Worm (Caenorhabditis elegans) whole organism, L4 larva: ENCODE results near the gene Y37D8A.3.
A peak's percentile ranks its signal among the peaks of the same experiment; 100 is the strongest.

ENCODE experiments used
- F26F4.8 ChIP-seq: fragments of 200-800 bp; sonication (Bioruptor generic); conservative IDR thresholded peaks from 2 replicates; pipeline ENCODE4 v1.3.6; 2022; ENCODE audit warnings: missing genetic modification characterization, missing compliant biosample characterization
- R02D3.7 ChIP-seq: fragments of 150-350 bp; sonication (generic microtip); optimal IDR thresholded peaks from 3 replicates; lab custom pipeline; 2014; ENCODE audit warnings: missing biosample characterization, missing genetic modification characterization
- T20F7.1 ChIP-seq: fragments of 200-800 bp; sonication (Bioruptor generic); optimal IDR thresholded peaks from 2 replicates; lab custom pipeline; 2018; ENCODE audit warnings: mild to moderate bottlenecking, missing genetic modification characterization, missing compliant biosample characterization
- Y105C5A.15 ChIP-seq: fragments of 200-800 bp; sonication (Bioruptor generic); IDR thresholded peaks from 2 replicates; pipeline ENCODE4 v1.3.6; 2022; ENCODE audit warnings: missing genetic modification characterization, missing compliant biosample characterization
- Y5F2A.4 ChIP-seq: fragments of 200-800 bp; sonication (Bioruptor generic); optimal IDR thresholded peaks from 2 replicates; lab custom pipeline; 2018; ENCODE audit warnings: mild to moderate bottlenecking, missing genetic modification characterization, missing compliant biosample characterization
- ZK546.5 ChIP-seq, 2 experiments: sonication (generic microtip); optimal IDR thresholded peaks; 2 replicates each; lab custom pipeline; 2017; ENCODE audit warnings: missing biosample characterization in 2 of 2, missing genetic modification characterization in 2 of 2
- ceh-44 ChIP-seq: fragments of 200-800 bp; sonication (Bioruptor generic); IDR thresholded peaks from 2 replicates; pipeline ENCODE4 v1.3.6; 2022; ENCODE audit warnings: missing genetic modification reagents, missing genetic modification characterization, missing compliant biosample characterization
- ces-1 ChIP-seq: fragments of 150-350 bp; sonication (generic microtip); optimal IDR thresholded peaks from 4 replicates; lab custom pipeline; 2014; ENCODE audit warnings: missing biosample characterization, missing genetic modification reagents, missing genetic modification characterization
- cey-2 ChIP-seq: sonication (generic microtip); optimal IDR thresholded peaks from 3 replicates; lab custom pipeline; 2017; ENCODE audit warnings: missing genetic modification characterization, mild to moderate bottlenecking, missing compliant biosample characterization, antibody characterized with exemption, borderline replicate concordance; ENCODE audit not compliant: insufficient read depth
- ctbp-1 ChIP-seq: fragments of 200-800 bp; sonication (Bioruptor generic); IDR thresholded peaks from 2 replicates; pipeline ENCODE4 v1.3.6; 2022; ENCODE audit warnings: missing genetic modification reagents, missing genetic modification characterization, missing compliant biosample characterization
- daf-19 ChIP-seq: fragments of 200-800 bp; sonication (Bioruptor generic); conservative IDR thresholded peaks from 2 replicates; pipeline ENCODE4 v1.3.6; 2022; ENCODE audit warnings: missing genetic modification characterization, missing compliant biosample characterization
- dmd-9 ChIP-seq: fragments of 200-800 bp; sonication (Bioruptor generic); IDR thresholded peaks from 2 replicates; pipeline ENCODE4 v1.3.6; 2022; ENCODE audit warnings: missing genetic modification reagents, missing genetic modification characterization, missing compliant biosample characterization
- dve-1 ChIP-seq: sonication (generic microtip); optimal IDR thresholded peaks from 2 replicates; lab custom pipeline; 2017; ENCODE audit warnings: antibody characterized with exemption, mild to moderate bottlenecking, missing genetic modification characterization, missing compliant biosample characterization; ENCODE audit not compliant: insufficient read depth
- fos-1 ChIP-seq: fragments of 150-350 bp; optimal IDR thresholded peaks from 2 replicates; lab custom pipeline; 2014; ENCODE audit warnings: missing biosample characterization, missing genetic modification characterization
- gei-8 ChIP-seq: fragments of 200-800 bp; sonication (Bioruptor generic); optimal IDR thresholded peaks from 2 replicates; lab custom pipeline; 2018; ENCODE audit warnings: mild to moderate bottlenecking, missing genetic modification characterization, missing compliant biosample characterization
- hif-1 ChIP-seq, 2 experiments: sonication (generic microtip); optimal IDR thresholded peaks; 2 replicates each; lab custom pipeline; 2016 to 2017; ENCODE audit warnings: missing compliant biosample characterization in 2 of 2, missing genetic modification characterization in 2 of 2, missing genetic modification reagents in 2 of 2, missing genotype in 2 of 2, mild to moderate bottlenecking in 1 of 2
- hlh-30 ChIP-seq: sonication (generic microtip); optimal IDR thresholded peaks from 2 replicates; lab custom pipeline; 2017; ENCODE audit warnings: antibody characterized with exemption, mild to moderate bottlenecking, missing genetic modification characterization, missing compliant biosample characterization; ENCODE audit not compliant: insufficient read depth
- hmg-1.1 ChIP-seq: fragments of 200-800 bp; sonication (Bioruptor generic); IDR thresholded peaks from 2 replicates; pipeline ENCODE4 v1.3.6; 2022; ENCODE audit warnings: missing genetic modification reagents, missing genetic modification characterization, missing compliant biosample characterization
- lin-13 ChIP-seq: fragments of 150-350 bp; optimal IDR thresholded peaks from 2 replicates; lab custom pipeline; 2014; ENCODE audit warnings: missing biosample characterization, missing genetic modification reagents, missing genetic modification characterization
- lin-39 ChIP-seq: fragments of 150-350 bp; optimal IDR thresholded peaks from 2 replicates; lab custom pipeline; 2014; ENCODE audit warnings: missing biosample characterization, missing genetic modification reagents, missing genetic modification characterization
- lsy-2 ChIP-seq, 2 experiments: fragments of 150-350 bp in 1 of 2; sonication (generic microtip) in 1 of 2; optimal IDR thresholded peaks; 2 replicates each; lab custom pipeline; 2014 to 2017; ENCODE audit warnings: missing biosample characterization in 2 of 2, missing genetic modification characterization in 2 of 2
- madf-9 ChIP-seq: fragments of 200-800 bp; sonication (Bioruptor generic); conservative IDR thresholded peaks from 2 replicates; pipeline ENCODE4 v1.3.6; 2022; ENCODE audit warnings: missing genetic modification reagents, missing genetic modification characterization, missing compliant biosample characterization
- mdl-1 ChIP-seq, 2 experiments: fragments of 150-350 bp in 1 of 2; sonication (generic microtip) in 1 of 2; optimal IDR thresholded peaks; 2 replicates each; lab custom pipeline; 2014 to 2017; ENCODE audit warnings: missing biosample characterization in 2 of 2, missing genetic modification characterization in 2 of 2
- mdt-29 ChIP-seq: fragments of 200-800 bp; sonication (Bioruptor generic); IDR thresholded peaks from 2 replicates; pipeline ENCODE4 v1.3.6; 2022; ENCODE audit warnings: missing genetic modification reagents, missing genetic modification characterization, missing compliant biosample characterization
- mep-1 ChIP-seq: fragments of 150-350 bp; sonication (generic microtip); optimal IDR thresholded peaks from 3 replicates; lab custom pipeline; 2014; ENCODE audit warnings: missing biosample characterization, missing genetic modification characterization
- mes-2 ChIP-seq: sonication (generic microtip); optimal IDR thresholded peaks from 2 replicates; lab custom pipeline; 2016; ENCODE audit warnings: missing genotype, mild to moderate bottlenecking, missing genetic modification characterization, missing compliant biosample characterization; ENCODE audit not compliant: poor library complexity, severe bottlenecking
- mxl-3 ChIP-seq: fragments of 200-800 bp; sonication (Bioruptor generic); optimal IDR thresholded peaks from 2 replicates; lab custom pipeline; 2018; ENCODE audit warnings: mild to moderate bottlenecking, missing genetic modification characterization, missing compliant biosample characterization
- nhr-10 ChIP-seq: fragments of 150-350 bp; optimal IDR thresholded peaks from 2 replicates; lab custom pipeline; 2014; ENCODE audit warnings: missing biosample characterization, missing genetic modification characterization
- nhr-102 ChIP-seq: sonication (generic microtip); optimal IDR thresholded peaks from 2 replicates; lab custom pipeline; 2016; ENCODE audit warnings: mild to moderate bottlenecking, missing genetic modification characterization, moderate library complexity, missing compliant biosample characterization
- nhr-237 ChIP-seq: sonication (generic microtip); optimal IDR thresholded peaks from 2 replicates; lab custom pipeline; 2017; ENCODE audit warnings: missing biosample characterization, missing genetic modification characterization
- nhr-25 ChIP-seq: sonication (generic microtip); optimal IDR thresholded peaks from 2 replicates; lab custom pipeline; 2017; ENCODE audit warnings: missing genetic modification characterization, mild to moderate bottlenecking, missing compliant biosample characterization, antibody characterized with exemption, moderate library complexity, borderline replicate concordance; ENCODE audit not compliant: insufficient read depth
- nhr-28 ChIP-seq: fragments of 150-350 bp; optimal IDR thresholded peaks from 2 replicates; lab custom pipeline; 2014; ENCODE audit warnings: missing biosample characterization, missing genetic modification characterization
- nhr-48 ChIP-seq: sonication (generic microtip); optimal IDR thresholded peaks from 2 replicates; lab custom pipeline; 2016; ENCODE audit warnings: mild to moderate bottlenecking, missing genetic modification characterization, missing compliant biosample characterization
- nhr-77 ChIP-seq: fragments of 150-350 bp; optimal IDR thresholded peaks from 2 replicates; lab custom pipeline; 2014; ENCODE audit warnings: missing biosample characterization, missing genetic modification characterization
- pha-4 ChIP-seq, 2 experiments: fragments of 150-350 bp in 1 of 2; fragments of 200-800 bp in 1 of 2; sonication (Bioruptor generic) in 1 of 2; IDR thresholded peaks in 1 of 2; optimal IDR thresholded peaks in 1 of 2; 2 replicates each; pipeline versions ENCODE4 v1.3.6 to Lab custom; 2014 to 2022; ENCODE audit warnings: missing genetic modification characterization in 2 of 2, missing genetic modification reagents in 2 of 2, missing biosample characterization in 1 of 2, missing compliant biosample characterization in 1 of 2
- pqm-1 ChIP-seq: sonication (generic microtip); optimal IDR thresholded peaks from 2 replicates; lab custom pipeline; 2017; ENCODE audit warnings: missing biosample characterization, missing genetic modification characterization
- rbr-2 ChIP-seq: sonication (generic microtip); optimal IDR thresholded peaks from 2 replicates; lab custom pipeline; 2016; ENCODE audit warnings: missing genotype, missing genetic modification characterization, missing compliant biosample characterization
- saeg-2 ChIP-seq: fragments of 200-800 bp; sonication (Bioruptor generic); IDR thresholded peaks from 2 replicates; pipeline ENCODE4 v1.3.6; 2022; ENCODE audit warnings: missing genetic modification reagents, missing genetic modification characterization, missing compliant biosample characterization
- snpc-4 ChIP-seq: fragments of 150-350 bp; optimal IDR thresholded peaks from 2 replicates; lab custom pipeline; 2014; ENCODE audit warnings: missing biosample characterization, missing genetic modification characterization
- spr-1 ChIP-seq: sonication (generic microtip); optimal IDR thresholded peaks from 2 replicates; lab custom pipeline; 2016; ENCODE audit warnings: mild to moderate bottlenecking, missing genetic modification characterization, missing compliant biosample characterization
- tag-97 ChIP-seq: fragments of 200-800 bp; sonication (Bioruptor generic); IDR thresholded peaks from 2 replicates; pipeline ENCODE4 v1.3.6; 2022; ENCODE audit warnings: missing genetic modification characterization, missing compliant biosample characterization
- tra-1 ChIP-seq: fragments of 200-800 bp; sonication (Bioruptor generic); IDR thresholded peaks from 2 replicates; pipeline ENCODE4 v1.3.6; 2022; ENCODE audit warnings: missing genetic modification reagents, missing genetic modification characterization, missing compliant biosample characterization
- unc-130 ChIP-seq: sonication (generic microtip); optimal IDR thresholded peaks from 2 replicates; lab custom pipeline; 2016; ENCODE audit warnings: missing genetic modification reagents, missing genetic modification characterization, missing compliant biosample characterization
- zip-2 ChIP-seq: fragments of 150-350 bp; optimal IDR thresholded peaks from 2 replicates; lab custom pipeline; 2014; ENCODE audit warnings: missing biosample characterization, missing genetic modification characterization
- ztf-11 ChIP-seq: fragments of 150-350 bp; optimal IDR thresholded peaks from 2 replicates; lab custom pipeline; 2014; ENCODE audit warnings: missing biosample characterization, missing genetic modification characterization

The Y37D8A.3 gene

DNA sequence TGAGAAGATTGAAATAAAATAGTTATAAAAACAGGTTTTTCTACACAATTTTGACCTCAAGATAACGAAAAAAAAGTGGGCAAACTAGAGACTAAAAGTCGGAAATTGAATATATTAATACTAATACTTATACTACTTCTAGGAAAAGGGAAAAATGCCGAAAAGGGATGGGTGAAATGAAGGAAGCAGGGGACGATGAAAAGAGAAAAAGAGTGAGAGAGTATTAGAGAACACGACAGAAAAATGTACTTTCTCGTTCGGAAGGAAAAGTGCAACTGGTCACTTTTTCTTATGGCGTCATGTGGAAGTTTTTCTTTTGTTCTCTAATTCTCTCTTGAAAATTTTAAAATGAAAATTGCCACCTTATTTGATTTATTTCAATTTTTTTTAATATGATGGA is 12.2 kb downstream of the Y37D8A.3 start (continued):
- no peak for TF ChIP-seq nhr-237 (tag; lab: Kevin White, UChicago)
- no peak for TF ChIP-seq zip-2
- TF ChIP-seq hif-1 (tag; optimal IDR thresholded peaks at IDR 0.05; lab: Kevin White, UChicago) = peak in 1 of 2 experiments; percentile 42
- TF ChIP-seq ctbp-1 (GFP tag; lab: Robert Waterston, UW) = peak; percentile 67; the same call in 1 of the 2 replicates
- peak; percentile 27 for TF ChIP-seq T20F7.1 (GFP tag; lab: Kevin White, UChicago)
- no peak for TF ChIP-seq unc-130 (GFP tag; lab: Kevin White, UChicago)
- TF ChIP-seq nhr-25 = peak; percentile 78
- peak; percentile 72 for TF ChIP-seq ces-1 (GFP tag; lab: Kevin White, UChicago)
- no peak for TF ChIP-seq daf-19
- no peak for TF ChIP-seq cey-2 (tag; lab: Kevin White, UChicago)
- peak; percentile 49 for TF ChIP-seq rbr-2
- TF ChIP-seq gei-8 (GFP tag; lab: Kevin White, UChicago) = no peak
- no peak for TF ChIP-seq ZK546.5 (tag; optimal IDR thresholded peaks at IDR 0.05; lab: Kevin White, UChicago)
- peak; percentile 30; the same call in 1 of the 2 replicates for TF ChIP-seq pha-4 (GFP tag; IDR thresholded peaks at IDR 0.05; lab: Robert Waterston, UW)
- TF ChIP-seq pha-4 (tag; optimal IDR thresholded peaks at IDR 0.05; lab: Kevin White, UChicago) = no peak
- TF ChIP-seq Y5F2A.4 (GFP tag; lab: Kevin White, UChicago) = no peak
- no peak for TF ChIP-seq Y105C5A.15 (GFP tag; lab: Robert Waterston, UW)
- peak; percentile 36 for TF ChIP-seq mxl-3 (GFP tag; lab: Kevin White, UChicago)
- TF ChIP-seq nhr-77 (tag; lab: Kevin White, UChicago) = peak; percentile 63
- no peak for TF ChIP-seq tag-97 (GFP tag; lab: Robert Waterston, UW)
- no peak for TF ChIP-seq hmg-1.1 (GFP tag; lab: Robert Waterston, UW)
- no peak for TF ChIP-seq snpc-4
- TF ChIP-seq mdt-29 (GFP tag; lab: Robert Waterston, UW) = no peak
- TF ChIP-seq nhr-48 (tag; lab: Kevin White, UChicago) = peak; percentile 83
- peak; percentile 40 to 82 for TF ChIP-seq lsy-2 (tag; optimal IDR thresholded peaks at IDR 0.05; lab: Kevin White, UChicago)
- peak; percentile 30 for TF ChIP-seq nhr-102 (tag; lab: Kevin White, UChicago)
- no peak for TF ChIP-seq F26F4.8
- TF ChIP-seq nhr-10 = no peak
- TF ChIP-seq dmd-9 = no peak
- no peak for TF ChIP-seq ztf-11 (tag; lab: Kevin White, UChicago)
- TF ChIP-seq nhr-28 = peak; percentile 80
- no peak for TF ChIP-seq spr-1 (tag; lab: Kevin White, UChicago)
- TF ChIP-seq tra-1 (GFP tag; lab: Robert Waterston, UW) = 0 out of 2 replicates have a peak, but pooled peaks have one; percentile 9
- TF ChIP-seq R02D3.7 = no peak
- TF ChIP-seq saeg-2 (GFP tag; lab: Robert Waterston, UW) = no peak
- peak; percentile 90 for TF ChIP-seq hlh-30 (tag; lab: Kevin White, UChicago)
- TF ChIP-seq mep-1 (tag; lab: Kevin White, UChicago) = peak; percentile 72
- TF ChIP-seq madf-9 = no peak
- no peak for TF ChIP-seq lin-13 (GFP tag; lab: Kevin White, UChicago)
- no peak for TF ChIP-seq ceh-44 (GFP tag; lab: Robert Waterston, UW)
- TF ChIP-seq dve-1 (tag; lab: Kevin White, UChicago) = peak; percentile 71
- TF ChIP-seq pqm-1 (tag; lab: Kevin White, UChicago) = no peak
- peak; percentile 11 to 94 for TF ChIP-seq mdl-1 (tag; optimal IDR thresholded peaks at IDR 0.05; lab: Kevin White, UChicago)
- TF ChIP-seq mes-2 = peak; percentile 59
- no peak for TF ChIP-seq fos-1 (tag; lab: Kevin White, UChicago)
- TF ChIP-seq lin-39 (tag; lab: Kevin White, UChicago) = no peak
